Fruit fly (Drosophila melanogaster) whole organism, wandering third instar larva: ENCODE data around the gene Set8.

ENCODE experiments used
- Abd-B ChIP-seq: fragments of >200 bp; optimal IDR thresholded peaks from 2 replicates; lab custom pipeline; 2017; ENCODE audit warnings: missing biosample characterization, missing genetic modification characterization
- Dfd ChIP-seq: fragments of >200 bp; optimal IDR thresholded peaks from 2 replicates; lab custom pipeline; 2017; ENCODE audit warnings: missing biosample characterization, missing genetic modification characterization
- HLH106 ChIP-seq: fragments of 200-800 bp; optimal IDR thresholded peaks from 3 replicates; lab custom pipeline; 2019; ENCODE audit warnings: missing biosample characterization, mild to moderate bottlenecking, missing genetic modification characterization, moderate library complexity
- N ChIP-seq: fragments of >200 bp; optimal IDR thresholded peaks from 2 replicates; lab custom pipeline; 2018; ENCODE audit warnings: missing biosample characterization, missing external identifiers, missing genetic modification characterization
- OdsH ChIP-seq: fragments of 200-800 bp; sonication (Bioruptor generic); optimal IDR thresholded peaks from 2 replicates; lab custom pipeline; 2016; ENCODE audit warnings: missing biosample characterization, mild to moderate bottlenecking, missing genetic modification characterization
- br ChIP-seq: fragments of 200-800 bp; sonication (Bioruptor generic); optimal IDR thresholded peaks from 2 replicates; lab custom pipeline; 2016; ENCODE audit warnings: missing biosample characterization, missing genetic modification characterization
- h ChIP-seq: fragments of 200-800 bp; sonication (Bioruptor generic); optimal IDR thresholded peaks from 3 replicates; lab custom pipeline; 2016; ENCODE audit warnings: missing biosample characterization, mild to moderate bottlenecking, missing genetic modification characterization
- pan ChIP-seq: fragments of >200 bp; optimal IDR thresholded peaks from 2 replicates; lab custom pipeline; 2017

DNA sequence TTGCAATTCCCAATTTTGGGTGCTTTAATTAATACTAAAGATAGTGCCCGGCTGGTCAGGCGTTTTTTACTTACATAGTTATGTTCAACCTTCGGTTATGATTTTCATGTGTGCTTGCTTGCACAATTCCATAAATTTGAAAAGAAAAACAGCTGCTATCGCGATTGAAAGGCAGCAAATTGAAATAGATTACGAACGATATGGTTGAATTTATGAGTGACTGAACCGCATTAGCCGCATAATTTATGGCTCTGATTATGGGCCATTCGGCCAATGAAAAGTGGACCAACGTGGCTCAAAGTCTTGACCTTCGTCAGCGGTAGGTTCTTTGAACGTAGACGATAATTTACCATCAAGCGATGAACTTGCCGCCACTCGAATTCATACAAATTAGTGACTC lies 19.7 kb upstream of the Set8 start:
- TF ChIP-seq h (GFP tag; lab: Kevin White, UChicago) (no peak), pan (lab: Kevin White, UChicago) (no peak), Abd-B (GFP tag; lab: Kevin White, UChicago) (no peak), HLH106 (tag; lab: Kevin White, UChicago) (no peak), Dfd (GFP tag; lab: Kevin White, UChicago) (no peak), N (GFP tag; lab: Kevin White, UChicago) (no peak), OdsH (GFP tag; lab: Kevin White, UChicago) (no peak), br (GFP tag; lab: Kevin White, UChicago) (no peak)
